Worm (Caenorhabditis elegans) whole organism, L4/young adult: ENCODE measurements around the gene F57B9.1.

ENCODE experiments used
- dao-5 ChIP-seq: sonication (generic microtip); optimal IDR thresholded peaks from 2 replicates; lab custom pipeline; 2016; ENCODE audit warnings: missing genotype, missing genetic modification characterization, moderate library complexity, missing compliant biosample characterization
- him-1 ChIP-seq: sonication (generic microtip); optimal IDR thresholded peaks from 2 replicates; lab custom pipeline; 2016; ENCODE audit warnings: missing genotype, missing genetic modification reagents, missing genetic modification characterization, missing compliant biosample characterization

DNA sequence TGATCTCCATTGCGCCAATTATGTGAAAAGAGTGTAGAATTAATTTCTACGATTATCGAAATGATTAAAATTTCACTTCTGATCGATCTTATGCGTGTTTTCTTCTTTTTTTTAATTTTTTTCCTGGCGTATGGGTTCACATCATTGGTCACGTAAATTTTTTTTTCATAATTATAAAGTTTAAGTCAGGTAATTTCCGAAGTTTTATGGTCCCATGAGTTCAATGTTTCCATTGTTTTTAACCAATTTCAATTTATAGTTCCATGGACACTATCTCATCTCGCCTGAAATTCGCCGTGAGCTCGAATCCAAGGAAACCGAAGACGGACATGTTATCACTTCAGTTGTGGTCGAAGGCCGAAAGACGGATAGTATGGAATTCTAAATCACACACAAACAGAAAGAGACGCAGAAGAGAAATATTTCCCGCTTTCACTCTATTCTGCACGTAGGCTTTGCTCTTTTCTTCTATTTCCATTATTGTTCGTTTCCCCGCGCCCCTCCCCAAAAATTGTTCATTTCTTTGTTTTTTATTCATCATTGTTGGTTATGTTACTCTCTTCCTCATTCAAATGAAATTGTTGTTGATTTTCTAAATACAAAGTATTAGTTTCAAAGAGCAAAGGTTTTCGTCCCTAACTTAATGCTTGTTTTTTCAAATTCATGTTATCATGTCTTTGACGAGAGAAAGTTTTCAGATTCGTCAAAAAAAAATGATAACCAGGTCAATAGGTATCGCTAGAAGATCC lies 26.4 kb upstream of the F57B9.1 start, which contains the start of the genes F57B9.8 and coq-2:
- TF ChIP-seq him-1 (tag; lab: Kevin White, UChicago) (no peak), dao-5 (tag; lab: Kevin White, UChicago) (no peak)
